Worm (Caenorhabditis elegans): ENCODE measurements around the gene lgc-57.

The lgc-57 gene

DNA sequence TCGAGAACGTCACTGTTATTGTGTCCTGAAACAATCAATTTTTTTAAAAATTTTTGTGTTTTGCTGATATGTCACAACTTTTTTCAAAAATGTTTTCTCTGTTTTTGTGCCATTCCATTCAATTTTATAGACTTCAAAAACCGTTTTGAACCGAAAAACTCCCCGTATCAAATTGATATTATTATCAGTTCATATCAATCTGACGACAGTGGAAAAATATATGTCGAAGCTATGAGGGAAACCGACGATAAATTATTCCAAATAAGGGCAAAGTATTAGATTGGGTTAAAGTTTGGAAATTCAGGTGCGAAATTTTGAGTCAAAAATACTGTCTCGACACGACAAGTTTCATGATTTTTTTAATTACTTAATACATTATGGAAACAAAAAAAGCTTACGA lies 38.4 kb upstream of the lgc-57 start:
- TF ChIP-seq skn-1 (tag; optimal IDR thresholded peaks at IDR 0.05) (no peak), elt-2 (tag; optimal IDR thresholded peaks at IDR 0.05) (peak; percentile 58)

DNA sequence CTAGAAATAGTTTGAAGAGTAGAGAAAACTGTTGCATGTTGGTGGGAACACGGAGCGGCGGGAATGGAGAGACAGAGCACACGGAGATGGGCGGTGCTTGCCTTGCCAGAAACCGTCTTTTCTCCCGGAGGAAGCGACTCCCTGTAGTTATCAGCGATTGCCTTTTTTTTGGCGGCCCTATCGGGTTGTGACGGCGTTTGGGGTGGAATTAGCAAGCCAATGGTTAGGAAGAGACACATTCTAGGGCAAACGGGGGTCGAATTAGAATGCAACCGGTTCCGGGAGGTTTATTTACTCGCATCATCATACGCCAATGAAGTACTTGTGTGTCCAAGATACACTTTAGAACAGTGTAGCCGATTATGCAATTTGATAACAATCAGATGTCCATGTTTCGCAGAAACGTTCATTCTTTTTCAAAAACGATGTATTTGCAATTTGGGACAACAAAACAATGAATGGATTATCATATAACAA lies 37.1 kb upstream of the lgc-57 start, which contains the start of gene lact-3:
lact-3 (minus strand) TSS at position 51 of the 477 bp plus-strand sequence.
- TF ChIP-seq elt-1 (tag; optimal IDR thresholded peaks at IDR 0.05) (no peak), ama-1 (optimal IDR thresholded peaks at IDR 0.05) (peak; percentile 48), aly-2 (tag; optimal IDR thresholded peaks at IDR 0.05) (peak; percentile 29), elt-2 (tag; optimal IDR thresholded peaks at IDR 0.05) (peak; percentile 70), jun-1 (tag; optimal IDR thresholded peaks at IDR 0.05) (peak; percentile 25), nfya-1 (tag; optimal IDR thresholded peaks at IDR 0.05; ENCODE audit: insufficient read depth) (no peak), nhr-23 (tag; optimal IDR thresholded peaks at IDR 0.05) (peak; percentile 69), nhr-25 (tag; optimal IDR thresholded peaks at IDR 0.05) (peak; percentile 42)

DNA sequence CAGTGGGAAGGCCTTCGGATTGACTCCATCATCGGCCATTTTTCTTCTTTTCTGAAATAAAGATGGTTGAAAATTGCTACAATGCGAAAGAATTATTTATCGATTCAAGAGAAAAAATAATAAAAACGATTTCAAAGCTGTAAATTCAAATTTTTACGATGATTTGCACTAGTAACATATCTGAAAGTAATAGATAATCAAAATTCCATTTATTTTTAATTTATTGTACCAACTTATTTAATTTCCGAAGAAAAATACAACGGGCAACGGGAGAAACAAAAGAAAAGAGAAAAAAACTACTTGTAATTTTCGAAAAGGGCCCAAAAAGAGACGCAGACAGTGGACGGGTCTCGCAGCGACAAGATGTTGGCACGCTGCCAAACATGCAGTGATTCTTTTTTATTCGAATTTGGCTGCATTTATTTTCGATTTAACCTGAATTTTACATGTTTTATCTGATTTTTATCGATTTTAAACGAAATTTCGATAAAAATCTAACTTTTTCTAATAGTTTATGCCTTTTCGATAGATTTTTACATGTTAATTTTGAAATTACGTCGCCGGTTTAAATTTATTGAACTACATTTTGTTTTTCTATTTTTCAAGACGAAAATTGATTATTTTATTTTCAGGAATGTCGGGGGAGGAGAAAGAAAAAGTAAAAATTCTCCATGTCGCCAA lies 36.1 kb upstream of the lgc-57 start, which contains the start of the genes snu-13 and rsp-7:
snu-13 (minus strand) TSS at position 51 of the 681 bp plus-strand sequence.
rsp-7 (plus strand) TSS at position 631 of the 681 bp plus-strand sequence.
- TF ChIP-seq hmg-11 (tag; optimal IDR thresholded peaks at IDR 0.05) (peak; percentile 63), nfya-1 (tag; optimal IDR thresholded peaks at IDR 0.05; ENCODE audit: insufficient read depth) (peak; percentile 88), snpc-4 (tag; optimal IDR thresholded peaks at IDR 0.05) (peak; percentile 79), pqm-1 (tag; optimal IDR thresholded peaks at IDR 0.05) (peak; percentile 48), fkh-10 (GFP tag; optimal IDR thresholded peaks at IDR 0.05) (no peak), lin-15B (tag; optimal IDR thresholded peaks at IDR 0.05) (peak; percentile 89), R02D3.7 (tag; optimal IDR thresholded peaks at IDR 0.05) (peak; percentile 17), elt-2 (tag; optimal IDR thresholded peaks at IDR 0.05) (peak; percentile 48), ceh-28 (tag; optimal IDR thresholded peaks at IDR 0.05) (no peak), nhr-25 (tag; optimal IDR thresholded peaks at IDR 0.05) (peak; percentile 84), egl-5 (tag; optimal IDR thresholded peaks at IDR 0.05) (peak; percentile 70), nhr-23 (tag; optimal IDR thresholded peaks at IDR 0.05) (peak; percentile 87), pha-4 (tag; optimal IDR thresholded peaks at IDR 0.05) (peak; percentile 86), fos-1 (tag; optimal IDR thresholded peaks at IDR 0.05) (no peak), skn-1 (tag; optimal IDR thresholded peaks at IDR 0.05) (peak; percentile 74), lin-39 (tag; optimal IDR thresholded peaks at IDR 0.05) (peak; percentile 39)

DNA sequence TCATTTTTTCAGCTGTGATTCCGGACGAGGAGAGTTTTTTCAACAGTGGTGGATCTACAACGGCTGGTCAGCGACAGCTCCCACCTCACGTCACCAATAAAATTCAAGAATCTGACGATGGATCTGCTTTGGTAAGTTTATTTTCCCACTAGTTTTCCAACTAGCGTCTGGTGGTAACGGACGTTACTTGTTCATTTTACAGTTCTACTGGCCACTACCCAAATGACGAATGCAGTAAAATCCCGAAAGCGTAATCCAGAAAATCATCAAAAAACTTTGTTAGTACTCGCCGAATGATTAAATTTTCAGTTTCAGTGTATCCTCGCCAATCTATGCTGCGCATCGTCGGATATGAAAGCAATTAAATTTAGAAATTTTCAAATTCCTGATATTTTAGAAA lies 35.2 kb upstream of the lgc-57 start:
- no peak for TF ChIP-seq nhr-237 (tag; optimal IDR thresholded peaks at IDR 0.05)
- no peak for TF ChIP-seq ztf-4 (tag; optimal IDR thresholded peaks at IDR 0.05)
- TF ChIP-seq nfya-1 (tag; optimal IDR thresholded peaks at IDR 0.05; ENCODE audit: insufficient read depth): no peak
- no peak for TF ChIP-seq unc-39 (tag; optimal IDR thresholded peaks at IDR 0.05)

DNA sequence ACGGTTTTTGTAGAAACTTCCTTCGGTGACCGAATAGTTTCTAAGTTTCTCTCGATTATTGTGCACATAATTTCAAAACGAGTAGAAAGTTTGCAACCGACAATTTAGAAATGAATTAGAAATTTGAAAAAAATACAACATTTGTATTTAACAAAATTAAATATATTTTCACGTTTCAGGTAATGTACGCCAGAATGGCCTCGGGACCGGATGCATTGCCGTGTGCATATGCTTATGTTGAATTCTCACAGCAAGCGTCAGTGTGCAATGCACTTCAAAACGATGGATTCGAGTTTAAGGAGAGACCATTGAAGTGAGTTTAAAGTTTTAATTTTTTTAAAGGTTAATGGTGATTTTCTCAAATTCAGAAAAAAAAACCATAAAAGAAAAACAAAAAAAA lies 33.9 kb upstream of the lgc-57 start, which contains the start of gene marc-2:
marc-2 (minus strand) TSS at position 101 of the 400 bp plus-strand sequence.
- TF ChIP-seq aly-2 (tag; optimal IDR thresholded peaks at IDR 0.05): no peak
- TF ChIP-seq skn-1 (tag; optimal IDR thresholded peaks at IDR 0.05): no peak
- TF ChIP-seq fos-1 (tag; optimal IDR thresholded peaks at IDR 0.05): no peak
- no peak for TF ChIP-seq lsy-12 (tag; optimal IDR thresholded peaks at IDR 0.05)
- no peak for TF ChIP-seq daf-12 (tag; optimal IDR thresholded peaks at IDR 0.05)
- no peak for TF ChIP-seq ceh-16 (tag; optimal IDR thresholded peaks at IDR 0.05)
- no peak for TF ChIP-seq nfya-1 (tag; optimal IDR thresholded peaks at IDR 0.05; ENCODE audit: insufficient read depth)
- no peak for TF ChIP-seq hmg-11 (tag; optimal IDR thresholded peaks at IDR 0.05)
- TF ChIP-seq elt-3 (tag; optimal IDR thresholded peaks at IDR 0.05): no peak
- TF ChIP-seq egl-27 (tag; optimal IDR thresholded peaks at IDR 0.05): no peak
- TF ChIP-seq nhr-23 (tag; optimal IDR thresholded peaks at IDR 0.05): no peak
- TF ChIP-seq lin-15B (tag; optimal IDR thresholded peaks at IDR 0.05): no peak

DNA sequence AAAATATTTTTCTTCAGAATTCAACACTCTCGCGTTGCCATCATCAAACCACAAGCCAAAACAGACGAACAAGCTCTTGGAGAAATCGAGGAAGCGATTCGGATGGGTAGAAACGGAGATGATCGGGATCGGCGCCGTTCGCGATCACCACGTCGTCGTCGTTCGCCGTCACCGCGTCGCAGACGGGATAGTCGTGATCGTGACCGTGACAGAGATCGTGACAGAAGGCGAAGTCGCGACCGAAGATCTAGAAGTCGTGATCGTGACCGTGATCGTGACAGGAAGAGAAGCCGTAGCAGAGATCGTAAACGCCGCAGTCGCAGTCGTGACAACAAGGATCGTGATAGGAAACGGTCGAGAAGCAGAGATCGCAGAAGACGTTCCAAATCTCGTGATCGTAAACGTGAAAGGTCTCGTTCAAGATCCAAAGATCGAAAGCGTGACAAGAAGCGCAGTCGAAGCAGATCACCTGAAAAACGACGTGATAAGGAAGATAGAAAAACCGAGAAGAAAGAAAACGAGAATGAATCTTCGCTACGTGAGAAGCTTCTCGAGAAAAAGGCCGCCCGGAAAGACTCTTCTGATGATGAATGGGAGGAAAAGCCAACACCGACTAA lies 33.3 kb upstream of the lgc-57 start:
- TF ChIP-seq nhr-12 (tag; optimal IDR thresholded peaks at IDR 0.05) (no peak), nhr-43 (tag; optimal IDR thresholded peaks at IDR 0.05; ENCODE audit: poor library complexity, severe bottlenecking) (peak; percentile 59), nhr-23 (tag; optimal IDR thresholded peaks at IDR 0.05) (no peak)

All from whole organism, L3 larva.